Worm (Caenorhabditis elegans) whole organism, L1 larva: ENCODE results near the gene C37C3.2.

Experiments
- C04F5.9 ChIP-seq: sonication (generic microtip); optimal IDR thresholded peaks from 2 replicates; lab custom pipeline; 2016; ENCODE audit warnings: missing genetic modification characterization, missing compliant biosample characterization
- C34B4.2 ChIP-seq: sonication (generic microtip); optimal IDR thresholded peaks from 2 replicates; lab custom pipeline; 2017; ENCODE audit warnings: mild to moderate bottlenecking, missing genetic modification characterization, missing compliant biosample characterization
- aha-1 ChIP-seq: fragments of 150-350 bp; optimal IDR thresholded peaks from 2 replicates; lab custom pipeline; 2014; ENCODE audit warnings: missing biosample characterization, missing genetic modification characterization
- ama-1 ChIP-seq: fragments of 150-350 bp; optimal IDR thresholded peaks from 2 replicates; lab custom pipeline; 2014
- lin-39 ChIP-seq: fragments of 150-350 bp; optimal IDR thresholded peaks from 2 replicates; lab custom pipeline; 2014; ENCODE audit warnings: missing biosample characterization, missing genetic modification reagents, missing genetic modification characterization
- nhr-12 ChIP-seq: sonication (generic microtip); optimal IDR thresholded peaks from 2 replicates; lab custom pipeline; 2017; ENCODE audit warnings: missing biosample characterization, missing genetic modification characterization
- nhr-19 ChIP-seq: fragments of 200-800 bp; sonication (Bioruptor generic); conservative IDR thresholded peaks from 2 replicates; pipeline ENCODE4 v1.3.6; 2022; ENCODE audit warnings: missing genetic modification characterization, missing compliant biosample characterization
- nhr-237 ChIP-seq: fragments of 150-350 bp; optimal IDR thresholded peaks from 2 replicates; lab custom pipeline; 2014; ENCODE audit warnings: missing biosample characterization, missing genetic modification characterization
- nhr-28 ChIP-seq: fragments of 150-350 bp; optimal IDR thresholded peaks from 2 replicates; lab custom pipeline; 2014; ENCODE audit warnings: missing biosample characterization, missing genetic modification characterization
- unc-130 ChIP-seq: fragments of 150-350 bp; optimal IDR thresholded peaks from 2 replicates; lab custom pipeline; 2017; ENCODE audit warnings: missing biosample characterization, missing genetic modification characterization, inconsistent platforms
- unc-62 ChIP-seq: fragments of 150-350 bp; optimal IDR thresholded peaks from 2 replicates; lab custom pipeline; 2014; ENCODE audit warnings: missing biosample characterization, missing genetic modification reagents, missing genetic modification characterization

DNA sequence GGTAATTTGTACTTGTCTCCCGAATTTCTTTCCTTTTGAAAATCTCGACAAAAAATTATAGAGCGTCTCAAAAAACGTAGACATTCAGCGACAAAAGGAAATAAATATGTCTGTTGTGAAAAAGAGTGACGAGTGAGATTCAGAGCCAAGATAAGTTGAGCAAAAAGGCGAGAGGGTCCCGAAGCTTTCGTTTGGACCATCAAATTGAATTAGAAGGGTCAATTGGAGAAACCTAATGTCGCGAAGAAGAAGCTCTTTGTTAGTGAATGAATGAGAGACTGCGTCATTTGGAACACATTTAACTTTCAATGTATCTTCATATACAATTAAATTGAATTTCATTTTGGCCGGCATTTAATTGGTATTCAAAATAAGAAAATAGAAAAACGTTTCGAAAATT is 39.3 kb upstream of the C37C3.2 start:
- TF ChIP-seq aha-1 (tag; lab: Kevin White, UChicago) (no peak), nhr-19 (GFP tag; lab: Robert Waterston, UW) (no peak), nhr-28 (no peak), C04F5.9 (tag; lab: Kevin White, UChicago) (no peak), unc-130 (tag; lab: Kevin White, UChicago) (no peak), lin-39 (tag; lab: Kevin White, UChicago) (no peak), nhr-12 (tag; lab: Kevin White, UChicago) (no peak), nhr-237 (no peak), unc-62 (GFP tag; lab: Kevin White, UChicago) (no peak), ama-1 (no peak), C34B4.2 (tag; lab: Kevin White, UChicago) (no peak)
